Fruit fly (Drosophila melanogaster) whole organism, embryonic: ENCODE data around the gene CG32832.

Source experiments
- BEAF-32 ChIP-seq: fragments of 200-800 bp; sonication (Bioruptor generic); optimal IDR thresholded peaks from 3 replicates; lab custom pipeline; 2017; ENCODE audit warnings: missing biosample characterization, missing genetic modification characterization, mild to moderate bottlenecking, moderate library complexity, missing genetic modification reagents
- CG10267 ChIP-seq: fragments of 200-800 bp; sonication (Bioruptor generic); optimal IDR thresholded peaks from 2 replicates; lab custom pipeline; 2018; ENCODE audit warnings: missing biosample characterization, mild to moderate bottlenecking, missing genetic modification characterization, moderate library complexity
- CG1603 ChIP-seq: fragments of 200-800 bp; sonication (Bioruptor generic); optimal IDR thresholded peaks from 2 replicates; lab custom pipeline; 2019; ENCODE audit warnings: missing biosample characterization, mild to moderate bottlenecking, missing genetic modification characterization, moderate library complexity
- CG2116 ChIP-seq: fragments of 200-800 bp; sonication (Bioruptor generic); optimal IDR thresholded peaks from 3 replicates; lab custom pipeline; 2018; ENCODE audit warnings: missing biosample characterization, mild to moderate bottlenecking, missing genetic modification characterization
- CG2129 ChIP-seq: fragments of 200-800 bp; sonication (Bioruptor generic); IDR thresholded peaks from 2 replicates; pipeline ENCODE4 v1.3.6; 2022; ENCODE audit warnings: missing biosample characterization, missing genetic modification characterization; ENCODE audit not compliant: partially characterized antibody
- CG2712 ChIP-seq: fragments of 200-800 bp; optimal IDR thresholded peaks from 3 replicates; lab custom pipeline; 2019; ENCODE audit warnings: missing biosample characterization, mild to moderate bottlenecking, missing genetic modification characterization, moderate library complexity
- CG3163 ChIP-seq: fragments of 200-800 bp; sonication (Bioruptor generic); optimal IDR thresholded peaks from 3 replicates; lab custom pipeline; 2016; ENCODE audit warnings: missing biosample characterization, missing genetic modification characterization
- CG3847 ChIP-seq: fragments of 200-800 bp; sonication (Bioruptor generic); IDR thresholded peaks from 2 replicates; pipeline ENCODE4 v1.3.6; 2022; ENCODE audit warnings: missing biosample characterization, missing genetic modification characterization
- CG7372 ChIP-seq: fragments of 200-800 bp; sonication (Bioruptor generic); IDR thresholded peaks from 2 replicates; pipeline ENCODE4 v1.3.6; 2022; ENCODE audit warnings: missing biosample characterization, missing genetic modification characterization
- CG7987 ChIP-seq: fragments of 200-800 bp; sonication (Bioruptor generic); optimal IDR thresholded peaks from 2 replicates; lab custom pipeline; 2018; ENCODE audit warnings: missing biosample characterization, mild to moderate bottlenecking, missing genetic modification characterization, moderate library complexity
- CG8924 ChIP-seq: fragments of 200-800 bp; optimal IDR thresholded peaks from 3 replicates; lab custom pipeline; 2019; ENCODE audit warnings: missing biosample characterization, mild to moderate bottlenecking, missing genetic modification characterization, moderate library complexity
- D ChIP-seq, 2 experiments: fragments of 200-800 bp in 1 of 2; fragments of >200 bp in 1 of 2; sonication (Bioruptor generic) in 1 of 2; optimal IDR thresholded peaks; 2 replicates in 1 of 2; 3 replicates in 1 of 2; lab custom pipeline; 2017; ENCODE audit warnings: mild to moderate bottlenecking in 1 of 2, missing biosample characterization in 1 of 2, missing genetic modification characterization in 1 of 2, missing genetic modification reagents in 1 of 2
- Doc3 ChIP-seq: fragments of 200-800 bp; sonication (Bioruptor generic); IDR thresholded peaks from 3 replicates; pipeline ENCODE4 v1.3.6; 2022; ENCODE audit warnings: missing biosample characterization, missing genetic modification characterization; ENCODE audit not compliant: partially characterized antibody
- Ets97D ChIP-seq: fragments of 200-800 bp; sonication (Bioruptor generic); optimal IDR thresholded peaks from 3 replicates; lab custom pipeline; 2016; ENCODE audit warnings: missing biosample characterization, missing genetic modification characterization
- HLH4C ChIP-seq: fragments of 200-800 bp; sonication (Bioruptor generic); IDR thresholded peaks from 3 replicates; pipeline ENCODE4 v1.3.6; 2022; ENCODE audit warnings: missing biosample characterization, missing genetic modification characterization; ENCODE audit not compliant: partially characterized antibody
- Hey ChIP-seq: fragments of 200-800 bp; sonication (Bioruptor generic); optimal IDR thresholded peaks from 3 replicates; lab custom pipeline; 2018; ENCODE audit warnings: missing biosample characterization, mild to moderate bottlenecking, missing genetic modification characterization
- MESR4 ChIP-seq: fragments of 200-800 bp; sonication (Bioruptor generic); optimal IDR thresholded peaks from 2 replicates; lab custom pipeline; 2018; ENCODE audit warnings: missing biosample characterization, mild to moderate bottlenecking, missing genetic modification characterization, moderate library complexity
- Mes4 ChIP-seq: fragments of 200-800 bp; sonication (Bioruptor generic); optimal IDR thresholded peaks from 2 replicates; lab custom pipeline; 2016; ENCODE audit warnings: missing biosample characterization, missing genetic modification characterization
- Myb ChIP-seq: fragments of 200-800 bp; sonication (Bioruptor generic); optimal IDR thresholded peaks from 2 replicates; lab custom pipeline; 2016; ENCODE audit warnings: missing biosample characterization, missing genetic modification characterization
- Oaz ChIP-seq: fragments of 200-800 bp; sonication (Bioruptor generic); IDR thresholded peaks from 2 replicates; pipeline ENCODE4 v1.3.6; 2022; ENCODE audit warnings: missing biosample characterization, missing genetic modification characterization
- Opbp ChIP-seq: fragments of 200-800 bp; sonication (Bioruptor generic); IDR thresholded peaks from 3 replicates; pipeline ENCODE4 v1.3.6; 2022; ENCODE audit warnings: missing biosample characterization, missing genetic modification characterization; ENCODE audit not compliant: partially characterized antibody
- Rx ChIP-seq: fragments of 200-800 bp; sonication (Bioruptor generic); IDR thresholded peaks from 2 replicates; pipeline ENCODE4 v1.3.6; 2022; ENCODE audit warnings: missing biosample characterization, missing genetic modification characterization
- Scr ChIP-seq: fragments of 200-800 bp; sonication (Bioruptor generic); IDR thresholded peaks from 2 replicates; pipeline ENCODE4 v1.3.6; 2022; ENCODE audit warnings: missing biosample characterization, missing genetic modification characterization; ENCODE audit not compliant: partially characterized antibody
- ato ChIP-seq: fragments of 200-800 bp; sonication (Bioruptor generic); IDR thresholded peaks from 2 replicates; pipeline ENCODE4 v1.3.6; 2022; ENCODE audit warnings: missing biosample characterization, missing genetic modification characterization; ENCODE audit not compliant: partially characterized antibody
- bbx ChIP-seq: fragments of 200-800 bp; sonication (Bioruptor generic); IDR thresholded peaks from 2 replicates; pipeline ENCODE4 v1.3.6; 2022; ENCODE audit warnings: missing biosample characterization, missing genetic modification characterization; ENCODE audit not compliant: partially characterized antibody
- chinmo ChIP-seq: fragments of 200-800 bp; sonication (Bioruptor generic); IDR thresholded peaks from 4 replicates; pipeline ENCODE4 v1.3.6; 2022; ENCODE audit warnings: missing biosample characterization, missing genetic modification characterization; ENCODE audit not compliant: partially characterized antibody
- crp ChIP-seq, 2 experiments: fragments of 200-800 bp; sonication (Bioruptor generic); optimal IDR thresholded peaks; 2 replicates in 1 of 2; 3 replicates in 1 of 2; lab custom pipeline; 2017; ENCODE audit warnings: missing biosample characterization in 2 of 2, missing genetic modification characterization in 2 of 2, mild to moderate bottlenecking in 1 of 2, moderate library complexity in 1 of 2
- gem ChIP-seq: fragments of 200-800 bp; sonication (Bioruptor generic); optimal IDR thresholded peaks from 2 replicates; lab custom pipeline; 2019; ENCODE audit warnings: missing biosample characterization, mild to moderate bottlenecking, missing genetic modification characterization, moderate library complexity
- gsb-n ChIP-seq: fragments of 200-800 bp; sonication (Bioruptor generic); optimal IDR thresholded peaks from 3 replicates; lab custom pipeline; 2018; ENCODE audit warnings: missing biosample characterization, mild to moderate bottlenecking, missing genetic modification characterization
- gt ChIP-seq: fragments of 200-800 bp; sonication (Bioruptor generic); IDR thresholded peaks from 2 replicates; pipeline ENCODE4 v1.3.6; 2022; ENCODE audit warnings: missing biosample characterization, missing genetic modification characterization
- hb ChIP-seq: fragments of 200-800 bp; sonication (Bioruptor generic); IDR thresholded peaks from 3 replicates; pipeline ENCODE4 v1.3.6; 2022; ENCODE audit warnings: missing biosample characterization, missing genetic modification characterization; ENCODE audit not compliant: partially characterized antibody
- knrl ChIP-seq: fragments of 200-800 bp; sonication (Bioruptor generic); IDR thresholded peaks from 3 replicates; pipeline ENCODE4 v1.3.6; 2022; ENCODE audit warnings: missing biosample characterization, missing genetic modification characterization; ENCODE audit not compliant: partially characterized antibody
- org-1 ChIP-seq: fragments of 200-800 bp; sonication (Bioruptor generic); optimal IDR thresholded peaks from 2 replicates; lab custom pipeline; 2017; ENCODE audit warnings: missing biosample characterization, missing genetic modification characterization
- pzg ChIP-seq: fragments of 200-800 bp; sonication (Bioruptor generic); optimal IDR thresholded peaks from 3 replicates; lab custom pipeline; 2018; ENCODE audit warnings: missing biosample characterization, mild to moderate bottlenecking, missing genetic modification characterization, moderate library complexity
- ranshi ChIP-seq: fragments of 200-800 bp; sonication (Bioruptor generic); IDR thresholded peaks from 2 replicates; pipeline ENCODE4 v1.3.6; 2022; ENCODE audit warnings: missing biosample characterization, missing genetic modification characterization
- sens ChIP-seq: fragments of 200-800 bp; sonication (Bioruptor generic); peaks from one replicate; lab custom pipeline; 2016; ENCODE audit warnings: missing biosample characterization, missing genetic modification characterization
- sim ChIP-seq: fragments of 200-800 bp; sonication (Bioruptor generic); IDR thresholded peaks from 2 replicates; pipeline ENCODE4 v1.3.6; 2022; ENCODE audit warnings: missing biosample characterization, missing genetic modification characterization
- sna ChIP-seq: fragments of 200-800 bp; sonication (Bioruptor generic); IDR thresholded peaks from 2 replicates; pipeline ENCODE4 v1.3.6; 2022; ENCODE audit warnings: missing biosample characterization, missing genetic modification characterization; ENCODE audit not compliant: partially characterized antibody
- sqz ChIP-seq: fragments of 200-800 bp; sonication (Bioruptor generic); optimal IDR thresholded peaks from 3 replicates; lab custom pipeline; 2018; ENCODE audit warnings: missing biosample characterization, mild to moderate bottlenecking, missing genetic modification characterization
- trem ChIP-seq: fragments of 200-800 bp; optimal IDR thresholded peaks from 3 replicates; lab custom pipeline; 2019; ENCODE audit warnings: missing biosample characterization, mild to moderate bottlenecking, missing genetic modification characterization, moderate library complexity
- zen ChIP-seq: fragments of 200-800 bp; sonication (Bioruptor generic); optimal IDR thresholded peaks from 3 replicates; lab custom pipeline; 2018; ENCODE audit warnings: missing biosample characterization, mild to moderate bottlenecking, missing genetic modification characterization, moderate library complexity
- zen2 ChIP-seq: fragments of 200-800 bp; sonication (Bioruptor generic); IDR thresholded peaks from 3 replicates; pipeline ENCODE4 v1.3.6; 2022; ENCODE audit warnings: missing biosample characterization, missing genetic modification characterization; ENCODE audit not compliant: partially characterized antibody

The CG32832 gene

DNA sequence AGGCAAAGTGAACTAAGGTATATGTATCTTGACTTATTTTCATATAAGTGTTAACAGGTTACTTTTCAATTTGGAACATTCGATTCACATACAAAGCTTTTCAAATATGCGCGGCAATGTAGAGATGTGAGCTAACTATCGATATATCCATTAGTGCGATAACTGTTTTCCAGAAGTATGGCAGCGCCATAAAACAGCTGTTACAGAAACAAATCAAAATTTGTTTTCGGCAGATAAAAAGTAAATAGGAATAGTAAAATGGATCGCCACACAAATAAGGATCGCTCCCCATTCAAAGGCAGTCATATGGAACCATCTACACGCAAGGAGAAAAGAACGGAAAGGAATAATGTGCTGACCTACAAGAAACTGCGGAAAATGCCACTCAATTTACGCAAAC, at the start of gene CG32832, which contains the start of the genes CG31743 and CG34313 (continued):
- TF ChIP-seq CG2116 (peak; percentile 49), hb (GFP tag; lab: Robert Waterston, UW) (peak; percentile 65; the same call in 1 of the 3 replicates), zen2 (GFP tag; lab: Robert Waterston, UW) (peak; percentile 64; the same call in 1 of the 3 replicates), ranshi (no peak), Oaz (GFP tag; lab: Robert Waterston, UW) (no peak), bbx (GFP tag; lab: Robert Waterston, UW) (peak; percentile 80), crp (GFP tag; optimal IDR thresholded peaks at IDR 0.05; lab: Kevin White, UChicago) (peak; percentile 77 to 97), Ets97D (peak; percentile 52), Doc3 (peak; percentile 78), Rx (GFP tag; lab: Robert Waterston, UW) (no peak), trem (tag; lab: Kevin White, UChicago) (peak; percentile 93), HLH4C (GFP tag; lab: Robert Waterston, UW) (peak; percentile 58), MESR4 (GFP tag; lab: Kevin White, UChicago) (peak; percentile 38), gt (no peak), org-1 (GFP tag; lab: Kevin White, UChicago) (no peak), CG3163 (GFP tag; lab: Kevin White, UChicago) (no peak), gsb-n (tag; lab: Kevin White, UChicago) (no peak), Scr (GFP tag; lab: Robert Waterston, UW) (peak; percentile 78), Myb (peak; percentile 88), pzg (GFP tag; lab: Kevin White, UChicago) (peak; percentile 86), BEAF-32 (GFP tag; lab: Kevin White, UChicago) (peak; percentile 85), knrl (GFP tag; lab: Robert Waterston, UW) (peak; percentile 74), sens (GFP tag; lab: Kevin White, UChicago) (peak; percentile 72), zen (tag; lab: Kevin White, UChicago) (peak; percentile 9), D (optimal IDR thresholded peaks at IDR 0.05; lab: Kevin White, UChicago) (no peak), D (GFP tag; optimal IDR thresholded peaks at IDR 0.05; lab: Kevin White, UChicago) (no peak), Hey (tag; lab: Kevin White, UChicago) (no peak), CG2129 (GFP tag; lab: Robert Waterston, UW) (peak; percentile 28), Opbp (GFP tag; lab: Robert Waterston, UW) (peak; percentile 82), sna (GFP tag; lab: Robert Waterston, UW) (peak; percentile 77), CG3847 (GFP tag; lab: Robert Waterston, UW) (peak; percentile 34; the same call in 1 of the 2 replicates), sqz (GFP tag; lab: Kevin White, UChicago) (no peak), CG7372 (GFP tag; lab: Robert Waterston, UW) (no peak), CG2712 (tag; lab: Kevin White, UChicago) (no peak), CG8924 (tag; lab: Kevin White, UChicago) (no peak), CG7987 (GFP tag; lab: Kevin White, UChicago) (no peak), sim (GFP tag; lab: Robert Waterston, UW) (no peak), Mes4 (no peak), CG10267 (peak; percentile 2), ato (0 out of 2 replicates have a peak, but pooled peaks have one; percentile 25), CG1603 (tag; lab: Kevin White, UChicago) (peak; percentile 55), chinmo (GFP tag; lab: Robert Waterston, UW) (peak; percentile 79; the same call in 3 of the 4 replicates), gem (tag; lab: Kevin White, UChicago) (no peak)
- TF ChIP-seq, all 482 proteins: peak for 62
